Worm (Caenorhabditis elegans): ENCODE measurements around the gene Y57E12B.11.

DNA sequence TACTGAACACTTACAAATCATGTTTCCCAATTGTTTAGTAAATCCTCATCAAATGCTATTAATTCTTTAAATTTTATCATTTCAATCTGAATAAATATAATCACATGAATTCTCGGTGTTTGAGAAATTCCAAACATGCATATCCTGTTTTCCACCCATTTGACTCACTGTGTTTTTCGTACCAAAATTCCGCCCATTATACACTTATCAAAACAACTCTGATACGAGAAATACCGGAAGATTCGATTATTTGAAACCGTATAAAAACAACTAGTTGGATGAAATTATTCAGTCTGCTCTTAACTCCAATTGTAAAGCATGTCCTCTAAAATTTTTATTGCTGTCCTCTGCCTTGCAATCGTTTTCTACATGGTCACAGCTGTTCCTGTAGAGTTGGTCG, 1.4 kb downstream of the Y57E12B.11 start, which contains the start of gene Y57E12B.1:
- TF ChIP-seq ama-1 (optimal IDR thresholded peaks at IDR 0.05) (no peak), fkh-10 (GFP tag; optimal IDR thresholded peaks at IDR 0.05) (no peak), pax-1 (tag; optimal IDR thresholded peaks at IDR 0.05) (no peak), C38D4.7 (GFP tag; optimal IDR thresholded peaks at IDR 0.05) (no peak), lin-11 (tag; optimal IDR thresholded peaks at IDR 0.05) (no peak), odd-2 (tag; optimal IDR thresholded peaks at IDR 0.05) (no peak), eyg-1 (tag; optimal IDR thresholded peaks at IDR 0.05) (no peak), fax-1 (tag; optimal IDR thresholded peaks at IDR 0.05) (no peak), ref-2 (tag; optimal IDR thresholded peaks at IDR 0.05) (no peak), ceh-9 (tag; optimal IDR thresholded peaks at IDR 0.05) (no peak), fkh-6 (tag; optimal IDR thresholded peaks at IDR 0.05) (no peak), pha-4 (tag; optimal IDR thresholded peaks at IDR 0.05) (no peak), mec-3 (tag; optimal IDR thresholded peaks at IDR 0.05; ENCODE audit: borderline replicate concordance) (no peak)

All from whole organism, late embryonic.